Worm (Caenorhabditis elegans): ENCODE data around the gene F23D12.10.

- TF ChIP-seq nhr-11 (tag; optimal IDR thresholded peaks at IDR 0.05) (no peak), ets-4 (tag; optimal IDR thresholded peaks at IDR 0.05) (no peak), unc-3 (GFP tag; conservative IDR thresholded peaks at IDR 0.05) (no peak), unc-3 (tag; optimal IDR thresholded peaks at IDR 0.05) (no peak), K09A11.1 (tag; optimal IDR thresholded peaks at IDR 0.05; ENCODE audit: insufficient read depth) (no peak), fkh-10 (GFP tag; optimal IDR thresholded peaks at IDR 0.05) (no peak), hlh-30 (tag; optimal IDR thresholded peaks at IDR 0.05; ENCODE audit: insufficient read depth) (no peak), pat-9 (tag; optimal IDR thresholded peaks at IDR 0.05) (no peak)
These were observed 14.9 kb upstream of the F23D12.10 start for ce11 chrX:14430436-14430835.

Data from whole organism, late embryonic.